Fruit fly (Drosophila melanogaster): Measurements from ENCODE around the gene fwd.

Gene fwd

DNA sequence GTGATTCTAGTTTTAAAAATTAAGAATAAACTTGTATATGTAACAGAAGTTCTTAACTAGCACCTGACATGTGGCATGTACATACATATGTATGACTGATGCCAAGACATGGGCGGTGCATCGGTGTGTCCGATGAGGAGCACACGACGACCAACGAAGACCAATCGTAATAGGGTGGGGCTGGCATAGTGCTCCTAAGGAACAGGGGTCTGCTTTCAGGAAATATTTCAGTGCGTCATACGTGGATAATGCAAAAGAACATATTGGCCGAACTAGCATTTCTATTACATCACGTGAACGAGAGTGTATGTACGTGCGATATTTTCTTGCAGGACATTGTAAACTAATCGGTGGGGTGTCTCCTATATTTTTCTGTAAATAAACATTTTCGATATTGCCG lies 52.6 kb downstream of the fwd start, which contains the start of gene miple1:
Gene miple1 (plus strand): TSS at position 217 of the 400 bp plus-strand sequence.
- TF ChIP-seq CG8478 (optimal IDR thresholded peaks at IDR 0.05) (no peak), CTCF (optimal IDR thresholded peaks at IDR 0.05) (no peak)

DNA sequence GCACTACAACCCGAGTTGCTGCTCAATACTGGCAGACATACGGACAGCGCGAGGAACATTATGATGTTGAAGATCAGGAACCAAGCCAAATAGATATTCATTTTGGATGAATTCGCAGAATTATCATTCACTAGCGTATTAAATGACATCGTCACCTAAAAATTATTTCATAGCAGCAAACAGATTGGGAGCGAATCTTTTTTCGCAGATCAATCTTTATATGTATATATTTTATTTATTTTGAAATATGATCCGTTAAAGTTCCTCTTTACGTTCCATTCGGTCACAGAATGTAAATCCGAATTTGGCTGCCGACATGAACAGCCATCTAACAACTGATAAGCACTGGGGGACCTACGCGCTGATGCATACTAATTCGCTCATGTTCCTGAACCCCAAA lies 53.9 kb downstream of the fwd start, which contains the start of gene CG34263:
Gene CG34263 (minus strand): TSS at position 101 of the 400 bp plus-strand sequence.
- TF ChIP-seq CTCF (optimal IDR thresholded peaks at IDR 0.05) (no peak), CG8478 (optimal IDR thresholded peaks at IDR 0.05) (no peak)

DNA sequence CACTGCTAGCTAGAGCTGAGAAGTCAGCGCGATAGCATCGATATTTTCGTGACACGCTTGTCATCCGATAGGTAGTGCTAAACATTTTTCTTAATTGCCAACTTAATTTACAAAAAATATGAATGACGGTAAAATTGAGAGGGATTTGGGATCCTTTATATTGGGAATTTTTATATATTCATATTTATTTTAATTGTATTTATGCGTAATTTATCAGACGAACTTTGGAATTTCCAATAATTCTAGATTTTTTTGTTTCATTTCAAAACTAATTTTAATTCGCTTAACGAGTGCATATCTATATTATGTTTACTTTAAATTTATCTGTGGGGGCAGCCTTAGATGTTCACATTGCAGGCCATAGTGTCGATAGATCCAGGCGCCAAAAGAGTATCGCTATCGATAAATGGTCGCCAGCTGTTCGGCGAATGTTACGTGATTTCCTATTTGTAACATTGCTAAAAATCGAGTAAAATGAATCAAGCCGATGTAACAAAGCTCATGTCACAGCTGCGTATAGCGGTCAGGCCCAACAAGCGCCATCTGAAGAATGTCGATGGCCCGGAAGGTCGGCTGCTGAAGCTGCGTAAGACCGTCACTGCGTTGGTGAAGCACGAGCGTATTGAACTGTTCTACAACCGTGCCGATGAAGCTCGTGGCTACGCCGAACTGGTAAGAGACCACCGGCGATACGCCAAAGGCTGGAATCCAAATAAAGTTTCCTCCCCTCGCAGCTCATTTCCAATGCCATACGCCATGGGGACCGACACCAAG lies 55.1 kb downstream of the fwd start, which contains the start of the genes Tudor-SN and mRpL17:
Gene Tudor-SN (minus strand): TSS at position 3 of the 774 bp plus-strand sequence.
Gene mRpL17 (plus strand): TSS at position 402 of the 774 bp plus-strand sequence.
- TF ChIP-seq CG8478 (optimal IDR thresholded peaks at IDR 0.05) (no peak), CTCF (optimal IDR thresholded peaks at IDR 0.05) (peak in 1 of 2 experiments; percentile 5)

DNA sequence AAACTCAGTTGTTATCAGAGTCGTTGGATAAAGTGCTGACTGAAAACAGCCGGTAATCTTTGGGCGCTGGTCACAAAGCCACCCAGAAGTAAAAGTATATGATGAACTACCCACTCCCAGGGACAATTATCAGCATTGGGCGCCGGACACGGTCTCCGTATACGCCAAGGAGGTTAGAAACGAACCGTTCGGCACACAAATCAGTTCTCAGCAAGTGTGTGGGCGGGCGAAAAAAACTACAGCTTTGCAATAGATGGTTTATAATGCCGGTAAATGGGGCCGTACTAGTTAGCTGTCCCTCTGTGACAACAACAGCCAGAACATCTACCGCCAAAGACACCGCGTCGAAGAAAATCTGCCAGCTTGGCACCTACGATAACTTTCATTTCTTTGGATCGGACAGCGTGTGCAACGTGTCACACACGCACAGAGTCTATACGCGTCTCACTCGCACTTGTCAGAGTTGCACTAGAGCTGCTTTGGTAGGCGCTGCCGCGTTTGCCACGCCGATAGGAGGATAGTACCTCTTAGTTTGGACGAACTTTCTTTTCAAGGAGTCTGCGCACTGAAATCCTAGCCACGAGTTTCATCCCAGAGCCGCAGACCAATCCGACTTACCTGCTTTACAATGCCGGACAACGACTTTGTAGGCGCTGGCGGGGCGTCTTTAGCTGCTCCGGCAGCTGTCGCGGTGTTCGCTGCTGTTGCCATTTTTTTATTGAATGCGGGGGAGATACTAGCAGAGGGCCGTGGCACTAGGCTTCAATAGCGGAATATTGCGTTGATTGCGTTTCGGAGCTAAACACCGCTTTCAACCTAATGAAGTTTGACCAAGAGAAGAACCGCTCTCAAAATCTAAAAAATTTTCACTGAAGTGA lies 55.9 kb downstream of the fwd start:
- TF ChIP-seq CTCF (optimal IDR thresholded peaks at IDR 0.05): no peak
- TF ChIP-seq CG8478 (optimal IDR thresholded peaks at IDR 0.05): no peak

DNA sequence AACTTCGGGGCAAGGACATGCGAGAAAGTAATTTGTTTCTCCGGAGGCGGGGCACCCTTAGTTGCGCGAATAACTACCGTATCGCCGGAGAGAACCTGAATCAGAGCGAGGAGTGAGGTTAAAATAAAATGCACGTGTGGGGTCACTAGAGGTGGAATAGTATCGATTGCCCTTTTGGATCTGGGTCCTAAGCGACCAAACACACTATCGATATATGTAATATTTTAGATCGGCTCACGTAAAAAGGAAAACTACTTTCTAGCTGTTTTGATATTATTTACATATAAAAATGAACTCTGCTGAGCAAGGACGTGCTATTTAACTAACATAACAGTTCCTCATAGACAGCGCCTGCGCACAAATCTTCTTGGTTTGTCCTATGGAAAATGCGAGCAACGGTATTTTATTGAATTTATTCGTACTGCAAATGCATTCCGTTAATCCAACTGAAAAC lies 56.9 kb downstream of the fwd start:
- TF ChIP-seq CG8478 (optimal IDR thresholded peaks at IDR 0.05) (no peak), CTCF (optimal IDR thresholded peaks at IDR 0.05) (no peak)

DNA sequence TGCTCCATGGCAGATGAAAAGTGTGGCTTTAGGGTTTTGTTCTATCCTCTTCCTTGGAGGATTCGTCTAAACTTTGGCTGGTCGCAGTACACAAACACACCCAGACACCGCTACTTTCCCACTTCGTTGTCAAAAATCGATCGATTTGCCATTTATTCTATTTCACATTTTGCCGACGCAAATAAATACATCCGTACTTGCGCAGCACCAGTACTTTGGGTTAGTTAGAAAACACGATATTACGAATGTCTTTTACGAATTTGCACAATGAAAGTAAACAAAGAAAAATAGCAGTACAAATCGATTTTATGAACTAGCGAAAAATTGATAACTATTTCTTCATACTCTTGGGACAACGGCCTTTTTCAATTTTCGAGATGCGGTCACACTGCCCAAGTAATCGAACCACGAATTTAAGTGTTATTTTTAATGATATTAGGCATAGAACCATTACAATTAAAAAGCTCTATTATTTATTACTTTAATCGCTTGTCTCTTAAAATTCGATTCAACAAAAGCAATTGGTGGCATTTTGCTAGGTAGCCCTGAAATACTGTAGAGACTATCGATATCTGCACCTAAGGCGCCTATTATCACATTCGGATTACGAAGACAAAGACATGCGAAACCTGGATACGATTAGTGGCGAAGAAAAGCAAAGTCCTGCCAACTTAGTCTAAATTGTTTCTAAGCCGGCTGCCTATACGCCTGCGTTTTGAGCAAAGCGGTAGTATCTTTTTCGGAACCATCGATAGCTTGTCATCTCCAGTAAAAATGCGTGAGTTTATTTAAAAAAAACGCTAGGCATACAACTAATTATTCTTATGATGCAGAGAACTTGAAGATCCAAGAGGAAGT lies 61.8 kb downstream of the fwd start, which contains the start of the genes DIP2 and wac:
Gene DIP2 (minus strand): TSS at position 337 of the 858 bp plus-strand sequence.
Gene wac (plus strand): TSS at position 559 of the 858 bp plus-strand sequence.
- TF ChIP-seq CTCF (optimal IDR thresholded peaks at IDR 0.05) (peak in 1 of 2 experiments; percentile 57), CG8478 (optimal IDR thresholded peaks at IDR 0.05) (no peak)

Measured in S2 (cell line).